Fruit fly (Drosophila melanogaster) whole organism, embryonic: ENCODE measurements around the gene CG43954.

ENCODE experiments used
- C15 ChIP-seq: fragments of 200-800 bp; sonication (Bioruptor generic); IDR thresholded peaks from 3 replicates; pipeline ENCODE4 v1.3.6; 2022; ENCODE audit warnings: missing biosample characterization, missing genetic modification characterization
- CG10366 ChIP-seq: fragments of 200-800 bp; sonication (Bioruptor generic); IDR thresholded peaks from 2 replicates; pipeline ENCODE4 v1.3.6; 2022; ENCODE audit warnings: missing biosample characterization, missing genetic modification characterization
- CG11504 ChIP-seq: fragments of 200-800 bp; sonication (Bioruptor generic); optimal IDR thresholded peaks from 3 replicates; lab custom pipeline; 2019; ENCODE audit warnings: missing biosample characterization, mild to moderate bottlenecking, missing genetic modification characterization, moderate library complexity
- CG12104 ChIP-seq: fragments of 200-800 bp; sonication (Bioruptor generic); optimal IDR thresholded peaks from 3 replicates; lab custom pipeline; 2016; ENCODE audit warnings: missing biosample characterization, missing genetic modification characterization
- CG1233 ChIP-seq: fragments of 200-800 bp; sonication (Bioruptor generic); optimal IDR thresholded peaks from 4 replicates; lab custom pipeline; 2018; ENCODE audit warnings: missing biosample characterization, mild to moderate bottlenecking, missing genetic modification characterization
- CG16863 ChIP-seq: fragments of 200-800 bp; sonication (Bioruptor generic); optimal IDR thresholded peaks from 3 replicates; lab custom pipeline; 2016; ENCODE audit warnings: missing biosample characterization, missing genetic modification characterization
- CG17568 ChIP-seq: fragments of 200-800 bp; sonication (Bioruptor generic); optimal IDR thresholded peaks from 2 replicates; lab custom pipeline; 2018; ENCODE audit warnings: missing biosample characterization, mild to moderate bottlenecking, missing genetic modification characterization, moderate library complexity
- CG17612 ChIP-seq: fragments of 200-800 bp; sonication (Bioruptor generic); IDR thresholded peaks from 2 replicates; pipeline ENCODE4 v1.3.6; 2022; ENCODE audit warnings: missing biosample characterization, missing genetic modification characterization
- CG18262 ChIP-seq: fragments of 200-800 bp; optimal IDR thresholded peaks from 3 replicates; lab custom pipeline; 2019; ENCODE audit warnings: missing biosample characterization, mild to moderate bottlenecking, missing genetic modification characterization, moderate library complexity
- CG2116 ChIP-seq: fragments of 200-800 bp; sonication (Bioruptor generic); optimal IDR thresholded peaks from 3 replicates; lab custom pipeline; 2018; ENCODE audit warnings: missing biosample characterization, mild to moderate bottlenecking, missing genetic modification characterization
- CG32767 ChIP-seq: fragments of 200-800 bp; sonication (Bioruptor generic); IDR thresholded peaks from 2 replicates; pipeline ENCODE4 v1.3.6; 2022; ENCODE audit warnings: missing biosample characterization, missing genetic modification characterization
- CG34376 ChIP-seq: fragments of 200-800 bp; sonication (Bioruptor generic); optimal IDR thresholded peaks from 2 replicates; lab custom pipeline; 2018; ENCODE audit warnings: missing biosample characterization, mild to moderate bottlenecking, missing genetic modification characterization
- CG4617 ChIP-seq: fragments of 200-800 bp; sonication (Bioruptor generic); optimal IDR thresholded peaks from 3 replicates; lab custom pipeline; 2016; ENCODE audit warnings: missing biosample characterization, missing genetic modification characterization, borderline replicate concordance
- CG7271 ChIP-seq: fragments of 200-800 bp; sonication (Bioruptor generic); optimal IDR thresholded peaks from 2 replicates; lab custom pipeline; 2018; ENCODE audit warnings: missing biosample characterization, mild to moderate bottlenecking, missing genetic modification characterization, moderate library complexity
- CG7745 ChIP-seq: fragments of 200-800 bp; sonication (Bioruptor generic); optimal IDR thresholded peaks from 2 replicates; lab custom pipeline; 2018; ENCODE audit warnings: missing biosample characterization, mild to moderate bottlenecking, missing genetic modification characterization, moderate library complexity
- CG7786 ChIP-seq: fragments of 200-800 bp; sonication (Bioruptor generic); optimal IDR thresholded peaks from 2 replicates; lab custom pipeline; 2016; ENCODE audit warnings: missing biosample characterization, missing genetic modification characterization
- CG8359 ChIP-seq: fragments of 200-800 bp; sonication (Bioruptor generic); optimal IDR thresholded peaks from 2 replicates; lab custom pipeline; 2017; ENCODE audit warnings: missing biosample characterization, mild to moderate bottlenecking, missing genetic modification characterization, borderline replicate concordance
- CoRest ChIP-seq: fragments of 200-800 bp; sonication (Bioruptor generic); optimal IDR thresholded peaks from 3 replicates; lab custom pipeline; 2018; ENCODE audit warnings: missing biosample characterization, mild to moderate bottlenecking, missing genetic modification characterization, moderate library complexity
- D19B ChIP-seq: fragments of 200-800 bp; sonication (Bioruptor generic); optimal IDR thresholded peaks from 2 replicates; lab custom pipeline; 2017; ENCODE audit warnings: missing biosample characterization, mild to moderate bottlenecking, missing genetic modification characterization
- Dll ChIP-seq: fragments of 200-800 bp; sonication (Bioruptor generic); IDR thresholded peaks from 4 replicates; pipeline ENCODE4 v1.3.6; 2022; ENCODE audit warnings: missing biosample characterization, missing genetic modification characterization; ENCODE audit not compliant: partially characterized antibody
- Eip74EF ChIP-seq, 2 experiments: fragments of 200-800 bp in 1 of 2; fragments of >200 bp in 1 of 2; sonication (Bioruptor generic) in 1 of 2; optimal IDR thresholded peaks; 2 replicates each; lab custom pipeline; 2017 to 2019; ENCODE audit warnings: missing biosample characterization in 2 of 2, missing genetic modification characterization in 2 of 2, mild to moderate bottlenecking in 1 of 2, moderate library complexity in 1 of 2
- HLH4C ChIP-seq: fragments of 200-800 bp; sonication (Bioruptor generic); IDR thresholded peaks from 3 replicates; pipeline ENCODE4 v1.3.6; 2022; ENCODE audit warnings: missing biosample characterization, missing genetic modification characterization; ENCODE audit not compliant: partially characterized antibody
- Hey ChIP-seq: fragments of 200-800 bp; sonication (Bioruptor generic); optimal IDR thresholded peaks from 3 replicates; lab custom pipeline; 2018; ENCODE audit warnings: missing biosample characterization, mild to moderate bottlenecking, missing genetic modification characterization
- Hsf ChIP-seq: fragments of 200-800 bp; sonication (Bioruptor generic); optimal IDR thresholded peaks from 3 replicates; lab custom pipeline; 2016; ENCODE audit warnings: missing biosample characterization, missing genetic modification characterization
- Myb ChIP-seq: fragments of 200-800 bp; sonication (Bioruptor generic); optimal IDR thresholded peaks from 2 replicates; lab custom pipeline; 2016; ENCODE audit warnings: missing biosample characterization, missing genetic modification characterization
- NC2α ChIP-seq: fragments of 200-800 bp; sonication (Bioruptor generic); optimal IDR thresholded peaks from 2 replicates; lab custom pipeline; 2016; ENCODE audit warnings: missing biosample characterization, missing genetic modification characterization
- Oaz ChIP-seq: fragments of 200-800 bp; sonication (Bioruptor generic); IDR thresholded peaks from 2 replicates; pipeline ENCODE4 v1.3.6; 2022; ENCODE audit warnings: missing biosample characterization, missing genetic modification characterization
- Opbp ChIP-seq: fragments of 200-800 bp; sonication (Bioruptor generic); IDR thresholded peaks from 3 replicates; pipeline ENCODE4 v1.3.6; 2022; ENCODE audit warnings: missing biosample characterization, missing genetic modification characterization; ENCODE audit not compliant: partially characterized antibody
- Ravus ChIP-seq: fragments of 200-800 bp; sonication (Bioruptor generic); IDR thresholded peaks from 2 replicates; pipeline ENCODE4 v1.3.6; 2022; ENCODE audit warnings: missing biosample characterization, missing genetic modification characterization
- ac ChIP-seq: fragments of 200-800 bp; sonication (Bioruptor generic); optimal IDR thresholded peaks from 3 replicates; lab custom pipeline; 2017; ENCODE audit warnings: missing biosample characterization, mild to moderate bottlenecking, missing genetic modification characterization
- croc ChIP-seq: fragments of 200-800 bp; sonication (Bioruptor generic); conservative IDR thresholded peaks from 3 replicates; pipeline ENCODE4 v1.3.6; 2022; ENCODE audit warnings: missing biosample characterization, missing genetic modification characterization
- dan ChIP-seq: fragments of 200-800 bp; sonication (Bioruptor generic); IDR thresholded peaks from 2 replicates; pipeline ENCODE4 v1.3.6; 2022; ENCODE audit warnings: missing biosample characterization, missing genetic modification characterization
- eve ChIP-seq, 2 experiments: fragments of >200 bp; optimal IDR thresholded peaks; 2 replicates each; lab custom pipeline; 2017; ENCODE audit warnings: missing biosample characterization in 2 of 2, missing genetic modification characterization in 2 of 2
- fd64A ChIP-seq: fragments of 200-800 bp; sonication (Bioruptor generic); optimal IDR thresholded peaks from 3 replicates; lab custom pipeline; 2018; ENCODE audit warnings: missing biosample characterization, mild to moderate bottlenecking, missing genetic modification characterization
- gfzf ChIP-seq: fragments of 200-800 bp; sonication (Bioruptor generic); optimal IDR thresholded peaks from 2 replicates; lab custom pipeline; 2016; ENCODE audit warnings: missing biosample characterization, mild to moderate bottlenecking, missing genetic modification characterization, moderate library complexity
- h ChIP-seq: fragments of >200 bp; optimal IDR thresholded peaks from 2 replicates; lab custom pipeline; 2017
- hbn ChIP-seq: fragments of 200-800 bp; sonication (Bioruptor generic); IDR thresholded peaks from 2 replicates; pipeline ENCODE4 v1.3.6; 2022; ENCODE audit warnings: missing biosample characterization, missing genetic modification characterization; ENCODE audit not compliant: partially characterized antibody
- hth ChIP-seq: fragments of >200 bp; optimal IDR thresholded peaks from 2 replicates; lab custom pipeline; 2017; ENCODE audit warnings: inconsistent platforms
- oc ChIP-seq: fragments of 200-800 bp; sonication (Bioruptor generic); optimal IDR thresholded peaks from 2 replicates; lab custom pipeline; 2018; ENCODE audit warnings: missing biosample characterization, mild to moderate bottlenecking, missing genetic modification characterization, moderate library complexity
- otp ChIP-seq: fragments of 200-800 bp; sonication (Bioruptor generic); IDR thresholded peaks from 3 replicates; pipeline ENCODE4, ENCODE4 v1.3.6; 2022; ENCODE audit warnings: missing biosample characterization, missing genetic modification characterization
- pita ChIP-seq: fragments of 200-800 bp; sonication (Bioruptor generic); optimal IDR thresholded peaks from 2 replicates; lab custom pipeline; 2017; ENCODE audit warnings: missing biosample characterization, mild to moderate bottlenecking, missing genetic modification characterization
- sd ChIP-seq: fragments of 200-800 bp; sonication (Bioruptor generic); optimal IDR thresholded peaks from 3 replicates; lab custom pipeline; 2018; ENCODE audit warnings: missing biosample characterization, mild to moderate bottlenecking, missing genetic modification characterization, moderate library complexity
- slou ChIP-seq: fragments of 200-800 bp; sonication (Bioruptor generic); optimal IDR thresholded peaks from 3 replicates; lab custom pipeline; 2016; ENCODE audit warnings: missing biosample characterization, missing genetic modification characterization
- ssp ChIP-seq: fragments of 200-800 bp; sonication (Bioruptor generic); IDR thresholded peaks from 2 replicates; pipeline ENCODE4 v1.3.6; 2022; ENCODE audit warnings: missing biosample characterization, missing genetic modification characterization
- tio ChIP-seq: fragments of 200-800 bp; sonication (Bioruptor generic); optimal IDR thresholded peaks from 2 replicates; lab custom pipeline; 2017; ENCODE audit warnings: missing biosample characterization, missing genetic modification characterization, inconsistent platforms
- tna ChIP-seq: fragments of 200-800 bp; sonication (Bioruptor generic); IDR thresholded peaks from 2 replicates; pipeline ENCODE4 v1.3.6; 2022; ENCODE audit warnings: missing biosample characterization, missing genetic modification characterization; ENCODE audit not compliant: partially characterized antibody
- tx ChIP-seq: fragments of 200-800 bp; sonication (Bioruptor generic); optimal IDR thresholded peaks from 2 replicates; lab custom pipeline; 2016; ENCODE audit warnings: missing biosample characterization, missing genetic modification characterization
- vnd ChIP-seq: fragments of 200-800 bp; sonication (Bioruptor generic); IDR thresholded peaks from 3 replicates; pipeline ENCODE4 v1.3.6; 2022; ENCODE audit warnings: missing biosample characterization, missing genetic modification characterization; ENCODE audit not compliant: partially characterized antibody

Gene CG43954

DNA sequence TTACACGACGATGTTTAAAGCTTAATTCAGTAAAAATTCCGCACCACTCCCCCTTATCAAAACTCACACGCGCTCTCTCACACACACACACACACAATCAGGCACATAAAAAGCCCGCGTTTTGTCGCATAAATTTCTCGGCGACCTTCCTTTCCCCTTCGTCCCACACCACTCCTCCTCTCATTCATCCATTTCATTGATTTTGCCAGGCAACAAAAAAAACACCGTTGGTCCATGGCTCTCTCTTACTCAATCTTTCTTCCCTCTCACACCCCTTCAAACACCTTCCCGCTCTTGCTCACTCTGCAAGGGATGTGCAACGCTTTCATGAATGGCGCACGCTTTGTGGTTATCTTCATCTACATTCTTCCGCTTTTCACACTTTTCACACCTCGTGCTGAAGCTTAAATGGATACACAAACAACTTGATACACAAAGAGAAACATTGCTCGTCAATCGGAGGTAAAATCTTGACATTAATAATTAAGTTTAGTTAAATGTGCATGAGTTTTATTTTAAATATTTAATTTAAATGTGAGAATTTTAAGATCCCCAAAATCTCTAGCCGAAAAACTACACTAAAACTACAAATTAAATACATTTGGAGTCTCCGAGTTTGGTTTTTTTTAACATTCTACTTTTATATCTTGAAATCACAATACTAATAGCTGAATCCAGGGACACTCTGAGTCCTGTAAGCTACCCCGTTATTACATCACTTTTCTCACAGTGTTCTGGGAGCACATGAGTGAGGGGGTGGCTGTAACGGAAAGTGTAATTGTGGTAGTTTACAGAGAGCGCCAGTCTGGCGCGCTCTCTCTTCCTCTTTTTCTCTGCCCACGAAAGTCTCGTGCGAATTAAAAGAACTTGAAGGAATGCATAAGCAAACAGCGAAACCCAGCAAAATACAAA is 51.3 kb downstream of the CG43954 start (continued):
- TF ChIP-seq C15 (peak; percentile 90), Oaz (peak; percentile 87), fd64A (GFP tag; lab: Kevin White, UChicago) (peak; percentile 93), CG7271 (tag; lab: Kevin White, UChicago) (peak; percentile 73), CG7786 (GFP tag; lab: Kevin White, UChicago) (peak; percentile 86), HLH4C (GFP tag; lab: Robert Waterston, UW) (no peak), tx (peak; percentile 84), Hsf (GFP tag; lab: Kevin White, UChicago) (peak; percentile 93), Eip74EF (GFP tag; optimal IDR thresholded peaks at IDR 0.05; lab: Kevin White, UChicago) (peak in 1 of 2 experiments; percentile 98), dan (peak; percentile 72), sd (peak; percentile 76), NC2α (GFP tag; lab: Kevin White, UChicago) (peak; percentile 78), CG10366 (GFP tag; lab: Robert Waterston, UW) (peak; percentile 93), CoRest (tag; lab: Kevin White, UChicago) (peak; percentile 98), CG11504 (tag; lab: Kevin White, UChicago) (peak; percentile 98), croc (peak; percentile 93), otp (GFP tag; lab: Robert Waterston, UW) (peak; percentile 90), h (lab: Kevin White, UChicago) (no peak), Myb (GFP tag; lab: Kevin White, UChicago) (peak; percentile 74), tio (GFP tag; lab: Kevin White, UChicago) (peak; percentile 98), CG12104 (peak; percentile 98), Ravus (GFP tag; lab: Robert Waterston, UW) (peak; percentile 87), CG1233 (GFP tag; lab: Kevin White, UChicago) (peak; percentile 98), Dll (GFP tag; lab: Robert Waterston, UW) (no peak), CG18262 (tag; lab: Kevin White, UChicago) (peak; percentile 98), CG17612 (GFP tag; lab: Robert Waterston, UW) (peak; percentile 83), tna (GFP tag; lab: Robert Waterston, UW) (no peak), vnd (no peak), CG34376 (GFP tag; lab: Kevin White, UChicago) (peak; percentile 75), oc (tag; lab: Kevin White, UChicago) (peak; percentile 93), CG16863 (GFP tag; lab: Kevin White, UChicago) (peak; percentile 87), CG17568 (GFP tag; lab: Kevin White, UChicago) (peak; percentile 94), CG2116 (GFP tag; lab: Kevin White, UChicago) (peak; percentile 79), gfzf (no peak), ssp (peak; percentile 89), slou (GFP tag; lab: Kevin White, UChicago) (peak; percentile 84), pita (GFP tag; lab: Kevin White, UChicago) (no peak), hbn (GFP tag; lab: Robert Waterston, UW) (no peak), hth (lab: Kevin White, UChicago) (no peak), eve (GFP tag; optimal IDR thresholded peaks at IDR 0.05; lab: Kevin White, UChicago) (peak in 1 of 2 experiments; percentile 99), CG8359 (GFP tag; lab: Kevin White, UChicago) (peak; percentile 92), CG4617 (peak; percentile 78), ac (GFP tag; lab: Kevin White, UChicago) (peak; percentile 81), Hey (tag; lab: Kevin White, UChicago) (peak; percentile 20), CG32767 (GFP tag; lab: Robert Waterston, UW) (peak; percentile 95), Opbp (GFP tag; lab: Robert Waterston, UW) (no peak), CG7745 (peak; percentile 38), D19B (GFP tag; lab: Kevin White, UChicago) (peak; percentile 91)
